Fruit fly (Drosophila melanogaster): ENCODE measurements around the gene escl.
A peak's percentile ranks its signal among the peaks of the same experiment; 100 is the strongest.

The escl gene

dm6 chr2L:12006397-12007330 is 15.9 kb downstream of the escl start (continued):
- TF ChIP-seq CkIIα-i1 (GFP tag; IDR thresholded peaks at IDR 0.05): no peak
- peak; percentile 98 for TF ChIP-seq CG12391 (tag; optimal IDR thresholded peaks at IDR 0.05)
- TF ChIP-seq CG12071 (GFP tag; optimal IDR thresholded peaks at IDR 0.05): no peak
- TF ChIP-seq Six4 (GFP tag; optimal IDR thresholded peaks at IDR 0.05): peak; percentile 91
- peak; percentile 46 for TF ChIP-seq btn (GFP tag; optimal IDR thresholded peaks at IDR 0.05)
- no peak for TF ChIP-seq stc (GFP tag; IDR thresholded peaks at IDR 0.05)
- TF ChIP-seq bsh (GFP tag; optimal IDR thresholded peaks at IDR 0.05): peak; percentile 80 to 94
- TF ChIP-seq tll (GFP tag; optimal IDR thresholded peaks at IDR 0.05): no peak
- TF ChIP-seq Ets97D (GFP tag; optimal IDR thresholded peaks at IDR 0.05): peak; percentile 2
- TF ChIP-seq CG10366 (GFP tag; IDR thresholded peaks at IDR 0.05): no peak
- no peak for TF ChIP-seq hb (GFP tag; IDR thresholded peaks at IDR 0.05; ENCODE audit: partially characterized antibody)
- no peak for TF ChIP-seq CG15479 (GFP tag; optimal IDR thresholded peaks at IDR 0.05)
- TF ChIP-seq fd96Cb (tag; optimal IDR thresholded peaks at IDR 0.05): peak; percentile 96
- no peak for TF ChIP-seq gsb (GFP tag; IDR thresholded peaks at IDR 0.05)
- no peak for TF ChIP-seq CG17328 (GFP tag; IDR thresholded peaks at IDR 0.05)
- peak; percentile 98 for TF ChIP-seq CG2712 (tag; optimal IDR thresholded peaks at IDR 0.05)
- TF ChIP-seq crc (GFP tag; optimal IDR thresholded peaks at IDR 0.05): peak; percentile 3
- TF ChIP-seq Dek (tag; optimal IDR thresholded peaks at IDR 0.05): peak; percentile 95
- TF ChIP-seq sob (GFP tag; IDR thresholded peaks at IDR 0.05): no peak
- TF ChIP-seq yki (optimal IDR thresholded peaks at IDR 0.05): no peak
- peak; percentile 76 for TF ChIP-seq Atf-2 (GFP tag; optimal IDR thresholded peaks at IDR 0.05)
- TF ChIP-seq CG4328 (GFP tag; optimal IDR thresholded peaks at IDR 0.05): peak; percentile 94
- TF ChIP-seq Taf1 (GFP tag; IDR thresholded peaks at IDR 0.05): no peak
- peak; percentile 89 for TF ChIP-seq Ets65A (GFP tag)
- TF ChIP-seq CG32532 (GFP tag; IDR thresholded peaks at IDR 0.05): no peak
- TF ChIP-seq CG4854 (GFP tag; optimal IDR thresholded peaks at IDR 0.05): peak; percentile 53
- TF ChIP-seq fru (optimal IDR thresholded peaks at IDR 0.05): no peak
- TF ChIP-seq CG33557 (GFP tag; optimal IDR thresholded peaks at IDR 0.05): peak; percentile 95
- no peak for TF ChIP-seq Sin3A (optimal IDR thresholded peaks at IDR 0.05)
- peak; percentile 90 for TF ChIP-seq CG12155 (GFP tag; optimal IDR thresholded peaks at IDR 0.05)
- TF ChIP-seq lola (GFP tag; optimal IDR thresholded peaks at IDR 0.05): peak in 1 of 3 experiments; percentile 98
- no peak for TF ChIP-seq gro (GFP tag; optimal IDR thresholded peaks at IDR 0.05)
- TF ChIP-seq exex (tag; optimal IDR thresholded peaks at IDR 0.05): peak; percentile 75
- TF ChIP-seq sc (optimal IDR thresholded peaks at IDR 0.05): no peak
- TF ChIP-seq sc (GFP tag; optimal IDR thresholded peaks at IDR 0.05): peak; percentile 92
- TF ChIP-seq dimm (GFP tag; IDR thresholded peaks at IDR 0.05): no peak
- no peak for TF ChIP-seq ken (GFP tag; IDR thresholded peaks at IDR 0.05)
- TF ChIP-seq chn (GFP tag; optimal IDR thresholded peaks at IDR 0.05): peak; percentile 72
- no peak for TF ChIP-seq cad (GFP tag; optimal IDR thresholded peaks at IDR 0.05)
- no peak for TF ChIP-seq toy (GFP tag; IDR thresholded peaks at IDR 0.05)
- TF ChIP-seq jumu (GFP tag; optimal IDR thresholded peaks at IDR 0.05): peak; percentile 51
- TF ChIP-seq pnt (GFP tag; optimal IDR thresholded peaks at IDR 0.05): peak; percentile 58
- TF ChIP-seq scrt (GFP tag; optimal IDR thresholded peaks at IDR 0.05): no peak
- peak; percentile 92 for TF ChIP-seq Fer3 (tag; optimal IDR thresholded peaks at IDR 0.05)
- TF ChIP-seq CG9797 (GFP tag; optimal IDR thresholded peaks at IDR 0.05): peak; percentile 20
- no peak for TF ChIP-seq CG17612 (GFP tag; IDR thresholded peaks at IDR 0.05)
- TF ChIP-seq ttk (GFP tag; IDR thresholded peaks at IDR 0.05): no peak
- peak; percentile 74 for TF ChIP-seq CG6272 (GFP tag; IDR thresholded peaks at IDR 0.05)
- TF ChIP-seq hth (optimal IDR thresholded peaks at IDR 0.05): no peak
- no peak for TF ChIP-seq nerfin-2 (GFP tag; IDR thresholded peaks at IDR 0.05; ENCODE audit: partially characterized antibody)
- peak; percentile 39 for TF ChIP-seq Sry-β (GFP tag; optimal IDR thresholded peaks at IDR 0.05)

Data from whole organism, embryonic.